Worm (Caenorhabditis elegans): ENCODE measurements around the gene C25E10.5.

The C25E10.5 gene

ce11 chrV:9058627-9059026, 28.3 kb downstream of the C25E10.5 start, which contains the start of gene C25E10.11:
TSS of gene C25E10.11 (minus strand) at chrV:9058727.
- TF ChIP-seq mxl-2 (GFP tag; conservative IDR thresholded peaks at IDR 0.05) = no peak
- TF ChIP-seq daf-19 (GFP tag; conservative IDR thresholded peaks at IDR 0.05) = no peak
- TF ChIP-seq spr-3 (GFP tag; optimal IDR thresholded peaks at IDR 0.05) = no peak
- TF ChIP-seq cey-2 (tag; optimal IDR thresholded peaks at IDR 0.05; ENCODE audit: borderline replicate concordance, insufficient read depth) = no peak
- TF ChIP-seq unc-130 (GFP tag; optimal IDR thresholded peaks at IDR 0.05) = no peak
- TF ChIP-seq nhr-42 (GFP tag; IDR thresholded peaks at IDR 0.05) = no peak
- no peak for TF ChIP-seq lin-39 (tag; optimal IDR thresholded peaks at IDR 0.05)
- no peak for TF ChIP-seq daf-16 (GFP tag; optimal IDR thresholded peaks at IDR 0.05)
- TF ChIP-seq daf-16 (tag; optimal IDR thresholded peaks at IDR 0.05) = no peak
- no peak for TF ChIP-seq nhr-76 (tag; optimal IDR thresholded peaks at IDR 0.05)
- no peak for TF ChIP-seq dmd-8 (GFP tag; IDR thresholded peaks at IDR 0.05)
- no peak for TF ChIP-seq F44E2.7 (GFP tag; IDR thresholded peaks at IDR 0.05)
- TF ChIP-seq duxl-1 (tag; optimal IDR thresholded peaks at IDR 0.05; ENCODE audit: poor library complexity) = no peak
- no peak for TF ChIP-seq madf-5 (GFP tag; IDR thresholded peaks at IDR 0.05)
- TF ChIP-seq mes-2 (tag; optimal IDR thresholded peaks at IDR 0.05; ENCODE audit: poor library complexity, severe bottlenecking) = no peak
- no peak for TF ChIP-seq lin-38 (GFP tag; IDR thresholded peaks at IDR 0.05)
- no peak for TF ChIP-seq spr-1 (tag; optimal IDR thresholded peaks at IDR 0.05)
- TF ChIP-seq pha-4 (GFP tag; IDR thresholded peaks at IDR 0.05) = no peak
- no peak for TF ChIP-seq pha-4 (tag; optimal IDR thresholded peaks at IDR 0.05)

ce11 chrV:9059468-9059867, 29.1 kb downstream of the C25E10.5 start, which contains the start of the genes C25E10.16 and C25E10.13:
TSS of gene C25E10.16 (minus strand) at chrV:9059568.
TSS of gene C25E10.13 (plus strand) at chrV:9059723.
- TF ChIP-seq F44E2.7 (GFP tag; IDR thresholded peaks at IDR 0.05) = no peak
- no peak for TF ChIP-seq nhr-11 (tag; optimal IDR thresholded peaks at IDR 0.05)
- TF ChIP-seq attf-4 (tag; optimal IDR thresholded peaks at IDR 0.05) = no peak
- no peak for TF ChIP-seq jun-1 (tag; optimal IDR thresholded peaks at IDR 0.05)
- TF ChIP-seq Y105C5A.15 (GFP tag; IDR thresholded peaks at IDR 0.05) = no peak
- TF ChIP-seq saeg-2 (GFP tag; IDR thresholded peaks at IDR 0.05) = no peak
- no peak for TF ChIP-seq rbr-2 (tag; optimal IDR thresholded peaks at IDR 0.05)
- no peak for TF ChIP-seq fkh-10 (GFP tag; optimal IDR thresholded peaks at IDR 0.05)
- TF ChIP-seq cey-2 (tag; optimal IDR thresholded peaks at IDR 0.05; ENCODE audit: borderline replicate concordance, insufficient read depth) = no peak
- no peak for TF ChIP-seq ZK337.2 (GFP tag; IDR thresholded peaks at IDR 0.05)
- no peak for TF ChIP-seq zfp-2 (tag; optimal IDR thresholded peaks at IDR 0.05)

- no peak for TF ChIP-seq F49E8.2 (tag; optimal IDR thresholded peaks at IDR 0.05; ENCODE audit: borderline replicate concordance)
These were observed 32.0 kb downstream of the C25E10.5 start, which contains the start of gene C25E10.12 for ce11 chrV:9062341-9062740. TSS of gene C25E10.12 (minus strand) at chrV:9062441.

- TF ChIP-seq D1046.2 (GFP tag; IDR thresholded peaks at IDR 0.05) (no peak), lim-7 (GFP tag; IDR thresholded peaks at IDR 0.05) (no peak), dve-1 (tag; optimal IDR thresholded peaks at IDR 0.05; ENCODE audit: insufficient read depth) (no peak), lin-29 (GFP tag; IDR thresholded peaks at IDR 0.05) (no peak), madf-9 (GFP tag; conservative IDR thresholded peaks at IDR 0.05) (no peak), tag-97 (GFP tag; IDR thresholded peaks at IDR 0.05) (no peak), lin-13 (GFP tag; optimal IDR thresholded peaks at IDR 0.05) (no peak), lin-1 (GFP tag; IDR thresholded peaks at IDR 0.05) (no peak), pqm-1 (tag; optimal IDR thresholded peaks at IDR 0.05) (no peak), hlh-30 (tag; optimal IDR thresholded peaks at IDR 0.05; ENCODE audit: insufficient read depth) (no peak), hmg-1.1 (GFP tag; IDR thresholded peaks at IDR 0.05) (no peak), ama-1 (optimal IDR thresholded peaks at IDR 0.05) (no peak), lin-15B (tag; optimal IDR thresholded peaks at IDR 0.05) (no peak), vab-7 (GFP tag; IDR thresholded peaks at IDR 0.05) (no peak), snpc-1.2 (GFP tag; IDR thresholded peaks at IDR 0.05) (no peak)
These were observed 32.8 kb downstream of the C25E10.5 start for ce11 chrV:9063134-9063533.
